Fruit fly (Drosophila melanogaster) whole organism, embryonic: Measurements from ENCODE around the gene CG11891.

Source experiments
- Atf6 ChIP-seq: fragments of 200-800 bp; sonication (Bioruptor generic); IDR thresholded peaks from 2 replicates; pipeline ENCODE4 v1.3.6; 2022; ENCODE audit warnings: missing biosample characterization, missing genetic modification characterization
- C15 ChIP-seq: fragments of 200-800 bp; sonication (Bioruptor generic); IDR thresholded peaks from 3 replicates; pipeline ENCODE4 v1.3.6; 2022; ENCODE audit warnings: missing biosample characterization, missing genetic modification characterization
- CG10654 ChIP-seq: fragments of 200-800 bp; sonication (Bioruptor generic); optimal IDR thresholded peaks from 2 replicates; lab custom pipeline; 2016; ENCODE audit warnings: missing biosample characterization, missing genetic modification characterization
- CG10959 ChIP-seq: fragments of 200-800 bp; sonication (Bioruptor generic); IDR thresholded peaks from 2 replicates; pipeline ENCODE4 v1.3.6; 2022; ENCODE audit warnings: missing biosample characterization, missing genetic modification characterization
- CG17912 ChIP-seq: fragments of 200-800 bp; sonication (Bioruptor generic); optimal IDR thresholded peaks from 2 replicates; lab custom pipeline; 2018; ENCODE audit warnings: missing biosample characterization, mild to moderate bottlenecking, missing genetic modification characterization
- CG34376 ChIP-seq: fragments of 200-800 bp; sonication (Bioruptor generic); optimal IDR thresholded peaks from 2 replicates; lab custom pipeline; 2018; ENCODE audit warnings: missing biosample characterization, mild to moderate bottlenecking, missing genetic modification characterization
- CG6272 ChIP-seq: fragments of 200-800 bp; sonication (Bioruptor generic); IDR thresholded peaks from 2 replicates; pipeline ENCODE4 v1.3.6; 2022; ENCODE audit warnings: missing biosample characterization, missing genetic modification characterization
- CG7987 ChIP-seq: fragments of 200-800 bp; sonication (Bioruptor generic); optimal IDR thresholded peaks from 2 replicates; lab custom pipeline; 2018; ENCODE audit warnings: missing biosample characterization, mild to moderate bottlenecking, missing genetic modification characterization, moderate library complexity
- MBD-R2 ChIP-seq: fragments of 200-800 bp; sonication (Bioruptor generic); IDR thresholded peaks from 2 replicates; pipeline ENCODE4 v1.3.6; 2022; ENCODE audit warnings: missing biosample characterization, missing genetic modification characterization
- ato ChIP-seq: fragments of 200-800 bp; sonication (Bioruptor generic); IDR thresholded peaks from 2 replicates; pipeline ENCODE4 v1.3.6; 2022; ENCODE audit warnings: missing biosample characterization, missing genetic modification characterization; ENCODE audit not compliant: partially characterized antibody
- cato ChIP-seq: fragments of 200-800 bp; sonication (Bioruptor generic); optimal IDR thresholded peaks from 2 replicates; lab custom pipeline; 2016; ENCODE audit warnings: missing biosample characterization, missing genetic modification characterization, borderline replicate concordance
- danr ChIP-seq: fragments of 200-800 bp; sonication (Bioruptor generic); IDR thresholded peaks from 2 replicates; pipeline ENCODE4 v1.3.6; 2022; ENCODE audit warnings: missing biosample characterization, missing genetic modification characterization
- ro ChIP-seq: fragments of 200-800 bp; sonication (Bioruptor generic); IDR thresholded peaks from 2 replicates; pipeline ENCODE4 v1.3.6; 2022; ENCODE audit warnings: missing biosample characterization, missing genetic modification characterization

dm6 chr3R:25265589-25266201, 4.3 kb upstream of the CG11891 start, which contains the start of the genes GlnRS and RIOK2:
- peak; percentile 90 for TF ChIP-seq ato (GFP tag; lab: Robert Waterston, UW)
- TF ChIP-seq CG17912: peak; percentile 54
- TF ChIP-seq CG7987 (GFP tag; lab: Kevin White, UChicago): peak; percentile 49
- no peak for TF ChIP-seq CG6272
- TF ChIP-seq MBD-R2 (GFP tag; lab: Robert Waterston, UW): peak; percentile 98
- no peak for TF ChIP-seq CG10654 (GFP tag; lab: Kevin White, UChicago)
- no peak for TF ChIP-seq danr (GFP tag; lab: Robert Waterston, UW)
- TF ChIP-seq CG10959 (GFP tag; lab: Robert Waterston, UW): no peak
- no peak for TF ChIP-seq ro (GFP tag; lab: Robert Waterston, UW)
- no peak for TF ChIP-seq C15 (GFP tag; lab: Robert Waterston, UW)
- no peak for TF ChIP-seq cato (GFP tag; lab: Kevin White, UChicago)
- no peak for TF ChIP-seq Atf6
- no peak for TF ChIP-seq CG34376 (GFP tag; lab: Kevin White, UChicago)
